Worm (Caenorhabditis elegans) whole organism, L2 larva: ENCODE results near the gene F28H7.2.

ENCODE experiments used
- C34F6.9 ChIP-seq: fragments of 150-350 bp; optimal IDR thresholded peaks from 2 replicates; lab custom pipeline; 2014; ENCODE audit warnings: missing biosample characterization, missing genetic modification characterization
- F13H6.1 ChIP-seq: sonication (generic microtip); optimal IDR thresholded peaks from 2 replicates; lab custom pipeline; 2016; ENCODE audit warnings: missing genetic modification characterization, missing compliant biosample characterization
- R02D3.7 ChIP-seq: fragments of 150-350 bp; optimal IDR thresholded peaks from 2 replicates; lab custom pipeline; 2014; ENCODE audit warnings: missing biosample characterization, missing genetic modification characterization
- Y55F3AM.14 ChIP-seq: fragments of 200-800 bp; sonication (Bioruptor generic); optimal IDR thresholded peaks from 2 replicates; lab custom pipeline; 2018; ENCODE audit warnings: mild to moderate bottlenecking, missing genetic modification characterization, missing compliant biosample characterization
- ZK546.5 ChIP-seq: sonication (generic microtip); optimal IDR thresholded peaks from 2 replicates; lab custom pipeline; 2017; ENCODE audit warnings: missing biosample characterization, missing genetic modification characterization
- alr-1 ChIP-seq: fragments of 150-350 bp; optimal IDR thresholded peaks from 2 replicates; lab custom pipeline; 2014; ENCODE audit warnings: missing biosample characterization, missing genetic modification characterization
- aly-2 ChIP-seq: fragments of 150-350 bp; optimal IDR thresholded peaks from 2 replicates; lab custom pipeline; 2014; ENCODE audit warnings: missing biosample characterization, missing genetic modification characterization
- ama-1 ChIP-seq: fragments of 150-350 bp; optimal IDR thresholded peaks from 2 replicates; lab custom pipeline; 2018; ENCODE audit warnings: inconsistent platforms
- blmp-1 ChIP-seq: sonication (generic microtip); optimal IDR thresholded peaks from 2 replicates; lab custom pipeline; 2017; ENCODE audit warnings: missing genetic modification characterization, mild to moderate bottlenecking, missing compliant biosample characterization, antibody characterized with exemption, moderate library complexity; ENCODE audit not compliant: insufficient read depth
- ceh-16 ChIP-seq: fragments of 150-350 bp; optimal IDR thresholded peaks from 2 replicates; lab custom pipeline; 2014; ENCODE audit warnings: missing biosample characterization, missing genetic modification characterization
- ceh-82 ChIP-seq: fragments of 150-350 bp; optimal IDR thresholded peaks from 2 replicates; lab custom pipeline; 2014; ENCODE audit warnings: missing biosample characterization, missing genetic modification characterization
- dmd-4 ChIP-seq: sonication (generic microtip); optimal IDR thresholded peaks from 2 replicates; lab custom pipeline; 2017; ENCODE audit warnings: missing biosample characterization, missing genetic modification characterization
- elt-1 ChIP-seq: fragments of 150-350 bp; optimal IDR thresholded peaks from 2 replicates; lab custom pipeline; 2014; ENCODE audit warnings: missing biosample characterization, missing genetic modification characterization
- elt-3 ChIP-seq: sonication (generic microtip); optimal IDR thresholded peaks from 2 replicates; lab custom pipeline; 2017; ENCODE audit warnings: missing biosample characterization, missing genetic modification characterization
- fos-1 ChIP-seq: fragments of 150-350 bp; optimal IDR thresholded peaks from 2 replicates; lab custom pipeline; 2014; ENCODE audit warnings: missing biosample characterization, missing genetic modification characterization
- lin-11 ChIP-seq: fragments of 150-350 bp; sonication (generic microtip); optimal IDR thresholded peaks from 2 replicates; lab custom pipeline; 2014; ENCODE audit warnings: missing biosample characterization, missing genetic modification characterization, inconsistent platforms, mixed read lengths
- lin-13 ChIP-seq: fragments of 150-350 bp; optimal IDR thresholded peaks from 2 replicates; lab custom pipeline; 2014; ENCODE audit warnings: missing biosample characterization, missing genetic modification reagents, missing genetic modification characterization
- lin-39 ChIP-seq: fragments of 150-350 bp; optimal IDR thresholded peaks from 2 replicates; lab custom pipeline; 2014; ENCODE audit warnings: missing biosample characterization, missing genetic modification reagents, missing genetic modification characterization
- lsy-2 ChIP-seq, 2 experiments: fragments of 150-350 bp in 1 of 2; sonication (generic microtip) in 1 of 2; optimal IDR thresholded peaks; 2 replicates each; lab custom pipeline; 2014 to 2017; ENCODE audit warnings: missing biosample characterization in 2 of 2, missing genetic modification characterization in 2 of 2
- mab-5 ChIP-seq: fragments of 150-350 bp; optimal IDR thresholded peaks from 2 replicates; lab custom pipeline; 2014; ENCODE audit warnings: missing biosample characterization, missing genetic modification characterization
- mbf-1 ChIP-seq: sonication (generic microtip); optimal IDR thresholded peaks from 2 replicates; lab custom pipeline; 2017; ENCODE audit warnings: missing biosample characterization, missing genetic modification characterization
- mdl-1 ChIP-seq, 2 experiments: fragments of 150-350 bp in 1 of 2; sonication (generic microtip) in 1 of 2; optimal IDR thresholded peaks; 2 replicates each; lab custom pipeline; 2017; ENCODE audit warnings: missing biosample characterization in 2 of 2, missing genetic modification characterization in 2 of 2
- nhr-12 ChIP-seq: fragments of 150-350 bp; optimal IDR thresholded peaks from 2 replicates; lab custom pipeline; 2014; ENCODE audit warnings: missing biosample characterization, missing genetic modification characterization
- nhr-129 ChIP-seq: fragments of 150-350 bp; optimal IDR thresholded peaks from 2 replicates; lab custom pipeline; 2014; ENCODE audit warnings: missing biosample characterization, missing genetic modification characterization
- nhr-21 ChIP-seq: fragments of 150-350 bp; optimal IDR thresholded peaks from 2 replicates; lab custom pipeline; 2014; ENCODE audit warnings: missing biosample characterization, missing genetic modification characterization
- nhr-25 ChIP-seq: fragments of 150-350 bp; sonication (generic microtip); optimal IDR thresholded peaks from 3 replicates; lab custom pipeline; 2014; ENCODE audit warnings: missing biosample characterization, missing genetic modification characterization
- nhr-6 ChIP-seq: fragments of 150-350 bp; optimal IDR thresholded peaks from 2 replicates; lab custom pipeline; 2014; ENCODE audit warnings: missing biosample characterization, missing genetic modification characterization
- nhr-77 ChIP-seq: fragments of 150-350 bp; optimal IDR thresholded peaks from 2 replicates; lab custom pipeline; 2014; ENCODE audit warnings: missing biosample characterization, missing genetic modification characterization
- sem-4 ChIP-seq: fragments of 150-350 bp; optimal IDR thresholded peaks from 2 replicates; lab custom pipeline; 2014; ENCODE audit warnings: missing biosample characterization, missing genetic modification reagents, missing genetic modification characterization
- skn-1 ChIP-seq: sonication (generic microtip); optimal IDR thresholded peaks from 2 replicates; lab custom pipeline; 2017; ENCODE audit warnings: missing biosample characterization, missing genetic modification characterization
- sma-3 ChIP-seq: sonication (generic microtip); optimal IDR thresholded peaks from 2 replicates; lab custom pipeline; 2016; ENCODE audit warnings: missing genetic modification reagents, missing genetic modification characterization, missing compliant biosample characterization
- sma-9 ChIP-seq, 2 experiments: fragments of 150-350 bp in 1 of 2; sonication (generic microtip) in 1 of 2; optimal IDR thresholded peaks; 2 replicates each; lab custom pipeline; 2014 to 2016; ENCODE audit warnings: missing genetic modification characterization in 2 of 2, mild to moderate bottlenecking in 1 of 2, missing biosample characterization in 1 of 2, missing compliant biosample characterization in 1 of 2, missing genetic modification reagents in 1 of 2, moderate library complexity in 1 of 2
- snpc-4 ChIP-seq: fragments of 150-350 bp; optimal IDR thresholded peaks from 2 replicates; lab custom pipeline; 2014; ENCODE audit warnings: missing biosample characterization, missing genetic modification characterization
- unc-39 ChIP-seq: fragments of 150-350 bp; optimal IDR thresholded peaks from 2 replicates; lab custom pipeline; 2014; ENCODE audit warnings: missing biosample characterization, missing genetic modification characterization
- unc-62 ChIP-seq: fragments of 150-350 bp; optimal IDR thresholded peaks from 2 replicates; lab custom pipeline; 2014; ENCODE audit warnings: missing biosample characterization, missing genetic modification reagents, missing genetic modification characterization
- zag-1 ChIP-seq: fragments of 150-350 bp; optimal IDR thresholded peaks from 2 replicates; lab custom pipeline; 2014; ENCODE audit warnings: missing biosample characterization, missing genetic modification characterization
- ztf-1 ChIP-seq: fragments of 200-800 bp; sonication (Bioruptor generic); conservative IDR thresholded peaks from 2 replicates; pipeline ENCODE4 v1.3.6; 2022; ENCODE audit warnings: missing genetic modification characterization, missing compliant biosample characterization
- ztf-11 ChIP-seq: sonication (generic microtip); optimal IDR thresholded peaks from 2 replicates; lab custom pipeline; 2017; ENCODE audit warnings: missing biosample characterization, missing genetic modification characterization
- ztf-4 ChIP-seq: fragments of 150-350 bp; optimal IDR thresholded peaks from 2 replicates; lab custom pipeline; 2014; ENCODE audit warnings: missing biosample characterization, missing genetic modification characterization

Gene F28H7.2

ce11 chrV:10754050-10754449 is 6.3 kb downstream of the F28H7.2 start, which contains the start of gene F28H7.7:
F28H7.7 (minus strand) TSS chrV:10754150.
- TF ChIP-seq skn-1: no peak
- TF ChIP-seq nhr-6: no peak
- no peak for TF ChIP-seq ama-1
- TF ChIP-seq mab-5 (tag; lab: Kevin White, UChicago): no peak
- TF ChIP-seq ztf-11 (tag; lab: Kevin White, UChicago): no peak
- no peak for TF ChIP-seq nhr-77 (tag; lab: Kevin White, UChicago)
- TF ChIP-seq nhr-129: no peak
- no peak for TF ChIP-seq ceh-16 (tag; lab: Kevin White, UChicago)
- no peak for TF ChIP-seq elt-3 (tag; lab: Kevin White, UChicago)
- no peak for TF ChIP-seq lin-39 (tag; lab: Kevin White, UChicago)
- no peak for TF ChIP-seq Y55F3AM.14 (GFP tag; lab: Kevin White, UChicago)
- no peak for TF ChIP-seq ztf-1
- no peak for TF ChIP-seq fos-1
- TF ChIP-seq aly-2 (tag; lab: Kevin White, UChicago): no peak
- TF ChIP-seq R02D3.7: no peak

- TF ChIP-seq snpc-4 (no peak), mab-5 (tag; lab: Kevin White, UChicago) (no peak), blmp-1 (tag; lab: Kevin White, UChicago) (no peak), lin-39 (tag; lab: Kevin White, UChicago) (no peak), mbf-1 (tag; lab: Kevin White, UChicago) (no peak), nhr-25 (tag; lab: Kevin White, UChicago) (no peak), ztf-4 (no peak), lin-13 (GFP tag; lab: Kevin White, UChicago) (no peak), C34F6.9 (tag; lab: Kevin White, UChicago) (no peak), alr-1 (tag; lab: Kevin White, UChicago) (no peak), ztf-11 (tag; lab: Kevin White, UChicago) (no peak), nhr-129 (no peak), lsy-2 (tag; optimal IDR thresholded peaks at IDR 0.05; lab: Kevin White, UChicago) (no peak), F13H6.1 (tag; lab: Kevin White, UChicago) (no peak), sma-9 (GFP tag; optimal IDR thresholded peaks at IDR 0.05; lab: Kevin White, UChicago) (no peak), sma-9 (tag; optimal IDR thresholded peaks at IDR 0.05; lab: Kevin White, UChicago) (no peak), dmd-4 (tag; lab: Kevin White, UChicago) (no peak)
Observed at ce11 chrV:10756698-10757097, 9.0 kb downstream of the F28H7.2 start, which contains the start of gene irld-6. irld-6 (minus strand) TSS chrV:10756798.

DNA sequence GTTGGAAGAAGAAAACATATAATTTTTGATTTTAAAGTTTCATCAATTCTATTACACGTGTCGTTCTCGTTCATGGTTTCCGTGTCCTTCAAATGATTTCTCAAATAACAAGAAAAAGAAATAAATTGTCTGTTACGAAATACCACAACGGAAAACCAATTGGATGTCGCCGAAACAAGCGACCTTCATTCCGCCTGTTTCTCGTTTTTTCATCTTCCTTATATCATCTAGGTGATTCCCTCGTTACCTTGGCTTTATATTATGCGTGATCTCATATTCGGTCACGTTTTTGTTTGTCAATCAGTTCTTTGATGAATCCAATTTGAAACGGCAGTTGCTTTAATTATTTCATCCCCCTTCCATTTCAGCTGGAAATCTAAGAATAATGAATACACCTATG is 9.4 kb downstream of the F28H7.2 start:
- TF ChIP-seq ceh-16 (tag; lab: Kevin White, UChicago) (no peak), mdl-1 (tag; optimal IDR thresholded peaks at IDR 0.05; lab: Kevin White, UChicago) (no peak), sma-3 (GFP tag; lab: Kevin White, UChicago) (no peak), R02D3.7 (no peak), Y55F3AM.14 (GFP tag; lab: Kevin White, UChicago) (no peak), lin-11 (no peak), sma-9 (GFP tag; optimal IDR thresholded peaks at IDR 0.05; lab: Kevin White, UChicago) (peak; percentile 0), sma-9 (tag; optimal IDR thresholded peaks at IDR 0.05; lab: Kevin White, UChicago) (no peak), sem-4 (tag; lab: Kevin White, UChicago) (no peak), nhr-25 (tag; lab: Kevin White, UChicago) (peak; percentile 74), unc-62 (GFP tag; lab: Kevin White, UChicago) (no peak), ceh-82 (tag; lab: Kevin White, UChicago) (no peak), lsy-2 (tag; optimal IDR thresholded peaks at IDR 0.05; lab: Kevin White, UChicago) (no peak), zag-1 (tag; lab: Kevin White, UChicago) (no peak), elt-1 (tag; lab: Kevin White, UChicago) (no peak), lin-39 (tag; lab: Kevin White, UChicago) (no peak), lin-13 (GFP tag; lab: Kevin White, UChicago) (no peak), blmp-1 (tag; lab: Kevin White, UChicago) (peak; percentile 48), C34F6.9 (tag; lab: Kevin White, UChicago) (no peak), ZK546.5 (tag; lab: Kevin White, UChicago) (no peak), fos-1 (no peak), nhr-21 (no peak), nhr-12 (tag; lab: Kevin White, UChicago) (no peak), mab-5 (tag; lab: Kevin White, UChicago) (no peak), dmd-4 (tag; lab: Kevin White, UChicago) (no peak), ztf-4 (no peak), unc-39 (tag; lab: Kevin White, UChicago) (no peak), nhr-129 (peak; percentile 35), nhr-77 (tag; lab: Kevin White, UChicago) (no peak), nhr-6 (no peak)
- TF ChIP-seq, all 48 proteins: peak for 4
